Worm (Caenorhabditis elegans) whole organism, young adult: ENCODE results near the gene ifd-1.
A peak's percentile ranks its signal among the peaks of the same experiment; 100 is the strongest.

Experiments
- C06A6.2 ChIP-seq: fragments of 200-800 bp; sonication (Bioruptor generic); conservative IDR thresholded peaks from 2 replicates; pipeline ENCODE4 v1.3.6; 2022; ENCODE audit warnings: missing genetic modification characterization, missing compliant biosample characterization
- D2030.7 ChIP-seq: fragments of 200-800 bp; sonication (Bioruptor generic); IDR thresholded peaks from 2 replicates; pipeline ENCODE4 v1.3.6; 2022; ENCODE audit warnings: missing genetic modification reagents, missing genetic modification characterization, missing compliant biosample characterization
- F23B12.7 ChIP-seq: sonication (generic microtip); optimal IDR thresholded peaks from 2 replicates; lab custom pipeline; 2017; ENCODE audit warnings: missing genetic modification characterization, mild to moderate bottlenecking, missing compliant biosample characterization, antibody characterized with exemption, moderate library complexity; ENCODE audit not compliant: insufficient read depth
- F37B4.10 ChIP-seq: fragments of 200-800 bp; sonication (Bioruptor generic); IDR thresholded peaks from 2 replicates; pipeline ENCODE4 v1.3.6; 2022; ENCODE audit warnings: missing genetic modification characterization, missing compliant biosample characterization
- F57A8.1 ChIP-seq: fragments of 200-800 bp; sonication (Bioruptor generic); optimal IDR thresholded peaks from 2 replicates; lab custom pipeline; 2018; ENCODE audit warnings: mild to moderate bottlenecking, missing genetic modification characterization, moderate library complexity, missing compliant biosample characterization
- T26A5.8 ChIP-seq: sonication (generic microtip); optimal IDR thresholded peaks from 2 replicates; lab custom pipeline; 2016; ENCODE audit warnings: missing genetic modification characterization, missing compliant biosample characterization
- Y53F4B.3 ChIP-seq: fragments of 200-800 bp; sonication (Bioruptor generic); IDR thresholded peaks from 2 replicates; pipeline ENCODE4 v1.3.6; 2022; ENCODE audit warnings: missing genetic modification reagents, missing genetic modification characterization, missing compliant biosample characterization
- Y53G8AR.9 ChIP-seq: fragments of 200-800 bp; sonication (Bioruptor generic); conservative IDR thresholded peaks from 2 replicates; pipeline ENCODE4 v1.3.6; 2022; ENCODE audit warnings: missing genetic modification reagents, missing genetic modification characterization, missing compliant biosample characterization
- Y79H2A.3 ChIP-seq: fragments of 200-800 bp; sonication (Bioruptor generic); conservative IDR thresholded peaks from 2 replicates; pipeline ENCODE4 v1.3.6; 2022; ENCODE audit warnings: missing genetic modification reagents, missing genetic modification characterization, missing compliant biosample characterization
- ZK185.1 ChIP-seq: sonication (generic microtip); optimal IDR thresholded peaks from 2 replicates; lab custom pipeline; 2016; ENCODE audit warnings: mild to moderate bottlenecking, missing genetic modification characterization, missing compliant biosample characterization; ENCODE audit not compliant: poor library complexity, severe bottlenecking
- akir-1 ChIP-seq: fragments of 200-800 bp; sonication (Bioruptor generic); optimal IDR thresholded peaks from 2 replicates; lab custom pipeline; 2018; ENCODE audit warnings: mild to moderate bottlenecking, missing genetic modification characterization, moderate library complexity, missing compliant biosample characterization
- atf-7 ChIP-seq: sonication (generic microtip); optimal IDR thresholded peaks from 2 replicates; lab custom pipeline; 2017; ENCODE audit warnings: mild to moderate bottlenecking, missing genetic modification characterization, missing compliant biosample characterization
- attf-5 ChIP-seq: fragments of 200-800 bp; sonication (Bioruptor generic); optimal IDR thresholded peaks from 2 replicates; lab custom pipeline; 2018; ENCODE audit warnings: mild to moderate bottlenecking, missing genetic modification characterization, missing compliant biosample characterization
- attf-6 ChIP-seq: fragments of 200-800 bp; sonication (Bioruptor generic); IDR thresholded peaks from 2 replicates; pipeline ENCODE4 v1.3.6; 2022; ENCODE audit warnings: missing genetic modification reagents, missing genetic modification characterization, missing compliant biosample characterization
- bed-1 ChIP-seq: fragments of 200-800 bp; sonication (Bioruptor generic); IDR thresholded peaks from 2 replicates; pipeline ENCODE4 v1.3.6; 2022; ENCODE audit warnings: missing genetic modification reagents, missing genetic modification characterization, missing compliant biosample characterization
- cebp-1 ChIP-seq, 2 experiments: fragments of 200-800 bp in 1 of 2; sonication (Bioruptor generic) in 1 of 2; sonication (generic microtip) in 1 of 2; IDR thresholded peaks in 1 of 2; optimal IDR thresholded peaks in 1 of 2; 2 replicates each; pipeline versions ENCODE4 v1.3.6 to Lab custom; 2017 to 2022; ENCODE audit warnings: missing compliant biosample characterization in 2 of 2, missing genetic modification characterization in 2 of 2, mild to moderate bottlenecking in 1 of 2, missing genetic modification reagents in 1 of 2, moderate library complexity in 1 of 2
- cebp-2 ChIP-seq: fragments of 200-800 bp; sonication (Bioruptor generic); IDR thresholded peaks from 2 replicates; pipeline ENCODE4 v1.3.6; 2022; ENCODE audit warnings: missing genetic modification characterization, missing compliant biosample characterization
- ceh-100 ChIP-seq: fragments of 200-800 bp; sonication (Bioruptor generic); IDR thresholded peaks from 2 replicates; pipeline ENCODE4 v1.3.6; 2022; ENCODE audit warnings: missing genetic modification reagents, missing genetic modification characterization, missing compliant biosample characterization
- ceh-58 ChIP-seq: fragments of 200-800 bp; sonication (Bioruptor generic); IDR thresholded peaks from 2 replicates; pipeline ENCODE4 v1.3.6; 2022; ENCODE audit warnings: missing genetic modification characterization, missing compliant biosample characterization
- ceh-91 ChIP-seq: fragments of 200-800 bp; sonication (Bioruptor generic); IDR thresholded peaks from 2 replicates; pipeline ENCODE4 v1.3.6; 2022; ENCODE audit warnings: missing genetic modification reagents, missing genetic modification characterization, missing compliant biosample characterization
- die-1 ChIP-seq: sonication (generic microtip); optimal IDR thresholded peaks from 2 replicates; lab custom pipeline; 2016; ENCODE audit warnings: missing genotype, mild to moderate bottlenecking, missing genetic modification characterization, missing compliant biosample characterization
- dpl-1 ChIP-seq: fragments of 150-350 bp; optimal IDR thresholded peaks from 2 replicates; lab custom pipeline; 2014; ENCODE audit warnings: missing biosample characterization, missing genetic modification reagents, missing genetic modification characterization
- egl-18 ChIP-seq: fragments of 200-800 bp; sonication (Bioruptor generic); IDR thresholded peaks from 2 replicates; pipeline ENCODE4 v1.3.6; 2022; ENCODE audit warnings: missing genetic modification reagents, missing genetic modification characterization, missing compliant biosample characterization
- egl-44 ChIP-seq: fragments of 200-800 bp; sonication (Bioruptor generic); IDR thresholded peaks from 2 replicates; pipeline ENCODE4 v1.3.6; 2022; ENCODE audit warnings: missing genetic modification reagents, missing genetic modification characterization, missing compliant biosample characterization
- gei-17 ChIP-seq: fragments of 200-800 bp; sonication (Bioruptor generic); optimal IDR thresholded peaks from 2 replicates; lab custom pipeline; 2018; ENCODE audit warnings: mild to moderate bottlenecking, missing genetic modification characterization, missing compliant biosample characterization
- him-1 ChIP-seq: sonication (generic microtip); optimal IDR thresholded peaks from 2 replicates; lab custom pipeline; 2016; ENCODE audit warnings: missing genotype, missing genetic modification reagents, missing genetic modification characterization, missing compliant biosample characterization
- hlh-26 ChIP-seq: fragments of 200-800 bp; sonication (Bioruptor generic); conservative IDR thresholded peaks from 2 replicates; pipeline ENCODE4 v1.3.6; 2022; ENCODE audit warnings: missing genetic modification reagents, missing genetic modification characterization, missing compliant biosample characterization
- hmg-1.2 ChIP-seq: fragments of 200-800 bp; sonication (Bioruptor generic); IDR thresholded peaks from 2 replicates; pipeline ENCODE4 v1.3.6; 2022; ENCODE audit warnings: missing genetic modification reagents, missing genetic modification characterization, missing compliant biosample characterization
- hmg-20 ChIP-seq: fragments of 200-800 bp; sonication (Bioruptor generic); IDR thresholded peaks from 2 replicates; pipeline ENCODE4 v1.3.6; 2022; ENCODE audit warnings: missing genetic modification reagents, missing genetic modification characterization, missing compliant biosample characterization
- lag-1 ChIP-seq: fragments of 200-800 bp; sonication (Bioruptor generic); IDR thresholded peaks from 2 replicates; pipeline ENCODE4 v1.3.6; 2022; ENCODE audit warnings: missing genetic modification reagents, missing genetic modification characterization, missing compliant biosample characterization
- lin-35 ChIP-seq, 3 experiments: fragments of 150-350 bp in 2 of 3; sonication (generic microtip) in 1 of 3; optimal IDR thresholded peaks; 2 replicates each; lab custom pipeline; 2014 to 2018; ENCODE audit warnings: missing biosample characterization in 3 of 3, missing genetic modification characterization in 3 of 3, missing genetic modification reagents in 3 of 3
- lin-40 ChIP-seq: sonication (generic microtip); optimal IDR thresholded peaks from 2 replicates; lab custom pipeline; 2016; ENCODE audit warnings: missing genetic modification characterization, mild to moderate bottlenecking, missing compliant biosample characterization, missing genotype, missing genetic modification reagents
- lsl-1 ChIP-seq: fragments of 200-800 bp; sonication (Bioruptor generic); optimal IDR thresholded peaks from 2 replicates; lab custom pipeline; 2018; ENCODE audit warnings: mild to moderate bottlenecking, missing genetic modification characterization, moderate library complexity, missing compliant biosample characterization
- mes-4 ChIP-seq: sonication (generic microtip); optimal IDR thresholded peaks from 2 replicates; lab custom pipeline; 2016; ENCODE audit warnings: missing genotype, missing genetic modification characterization, missing compliant biosample characterization
- nhr-120 ChIP-seq: fragments of 200-800 bp; sonication (Bioruptor generic); IDR thresholded peaks from 2 replicates; pipeline ENCODE4 v1.3.6; 2022; ENCODE audit warnings: missing genetic modification characterization, missing compliant biosample characterization
- nhr-179 ChIP-seq: sonication (generic microtip); optimal IDR thresholded peaks from 2 replicates; lab custom pipeline; 2016; ENCODE audit warnings: mild to moderate bottlenecking, missing genetic modification characterization, missing compliant biosample characterization
- pbrm-1 ChIP-seq: fragments of 200-800 bp; sonication (Bioruptor generic); IDR thresholded peaks from 2 replicates; pipeline ENCODE4 v1.3.6; 2022; ENCODE audit warnings: missing genetic modification reagents, missing genetic modification characterization, missing compliant biosample characterization
- rcor-1 ChIP-seq: fragments of 200-800 bp; sonication (Bioruptor generic); IDR thresholded peaks from 2 replicates; pipeline ENCODE4 v1.3.6; 2022; ENCODE audit warnings: missing genetic modification reagents, missing genetic modification characterization, missing compliant biosample characterization
- rpc-1 ChIP-seq, 2 experiments: fragments of 150-350 bp in 1 of 2; sonication (generic microtip) in 1 of 2; optimal IDR thresholded peaks; 2 replicates each; lab custom pipeline; 2014 to 2018; ENCODE audit warnings: missing biosample characterization in 1 of 2, missing genetic modification characterization in 1 of 2, missing genetic modification reagents in 1 of 2, missing genotype in 1 of 2
- sdz-38 ChIP-seq: sonication (generic microtip); optimal IDR thresholded peaks from 2 replicates; lab custom pipeline; 2016; ENCODE audit warnings: missing genotype, missing genetic modification characterization, missing compliant biosample characterization
- snpc-1.1 ChIP-seq: sonication (generic microtip); optimal IDR thresholded peaks from 2 replicates; lab custom pipeline; 2017; ENCODE audit warnings: missing genetic modification characterization, mild to moderate bottlenecking, missing compliant biosample characterization, antibody characterized with exemption, moderate library complexity, missing genotype, missing genetic modification reagents; ENCODE audit not compliant: insufficient read depth
- sptf-2 ChIP-seq: fragments of 200-800 bp; sonication (Bioruptor generic); optimal IDR thresholded peaks from 2 replicates; lab custom pipeline; 2018; ENCODE audit warnings: mild to moderate bottlenecking, missing genetic modification characterization, missing compliant biosample characterization
- tlf-1 ChIP-seq: fragments of 200-800 bp; sonication (Bioruptor generic); optimal IDR thresholded peaks from 2 replicates; lab custom pipeline; 2018; ENCODE audit warnings: mild to moderate bottlenecking, missing genetic modification characterization, missing compliant biosample characterization
- unc-130 ChIP-seq: sonication (generic microtip); optimal IDR thresholded peaks from 2 replicates; lab custom pipeline; 2016; ENCODE audit warnings: missing genetic modification reagents, missing genetic modification characterization, missing compliant biosample characterization
- unc-62 ChIP-seq: fragments of 150-350 bp; optimal IDR thresholded peaks from 2 replicates; lab custom pipeline; 2014; ENCODE audit warnings: missing biosample characterization, missing genetic modification reagents, missing genetic modification characterization
- zim-3 ChIP-seq: sonication (generic microtip); optimal IDR thresholded peaks from 2 replicates; lab custom pipeline; 2017; ENCODE audit warnings: mild to moderate bottlenecking, missing genetic modification characterization, moderate library complexity, missing compliant biosample characterization
- ztf-18 ChIP-seq: sonication (generic microtip); optimal IDR thresholded peaks from 2 replicates; lab custom pipeline; 2016; ENCODE audit warnings: missing genotype, mild to moderate bottlenecking, missing genetic modification characterization, missing compliant biosample characterization
- ztf-6 ChIP-seq: fragments of 200-800 bp; sonication (Bioruptor generic); IDR thresholded peaks from 2 replicates; pipeline ENCODE4 v1.3.6; 2022; ENCODE audit warnings: missing genetic modification reagents, missing genetic modification characterization, missing compliant biosample characterization

ifd-1 gene

DNA sequence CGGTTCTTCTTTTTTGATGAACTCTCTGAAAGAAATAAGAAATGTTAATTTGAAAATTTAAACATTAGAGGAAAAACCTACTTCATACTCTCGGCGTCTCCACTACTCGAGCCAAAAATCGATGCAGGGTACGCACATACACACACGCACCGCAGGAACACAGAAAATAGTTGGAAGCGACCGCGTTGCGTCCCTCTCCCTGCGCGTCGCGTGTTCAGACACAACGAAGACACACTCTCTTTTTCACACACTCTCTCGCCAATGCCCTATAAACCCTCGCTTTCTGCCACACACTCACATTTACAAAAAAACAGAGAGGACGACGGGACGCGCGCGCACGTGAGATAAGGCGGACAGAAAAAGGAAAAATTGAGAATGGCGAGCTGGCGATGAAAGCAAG is 13.3 kb downstream of the ifd-1 start, which contains the start of gene R04E5.9:
Gene R04E5.9 (minus strand): TSS at position 235 of the 400 bp plus-strand sequence.
- TF ChIP-seq tlf-1 (GFP tag; lab: Kevin White, UChicago), result peak; percentile 34
- no peak for TF ChIP-seq mes-4 (tag; lab: Kevin White, UChicago)
- no peak for TF ChIP-seq egl-18 (GFP tag; lab: Robert Waterston, UW)
- TF ChIP-seq atf-7 (tag; lab: Kevin White, UChicago), result peak; percentile 64
- no peak for TF ChIP-seq dpl-1 (GFP tag; lab: Kevin White, UChicago)
- peak; percentile 62 for TF ChIP-seq ztf-18
- TF ChIP-seq snpc-1.1 (tag; lab: Kevin White, UChicago), result no peak
- no peak for TF ChIP-seq nhr-120
- peak; percentile 17; the same call in 1 of the 2 replicates for TF ChIP-seq cebp-1 (GFP tag; IDR thresholded peaks at IDR 0.05; lab: Robert Waterston, UW)
- TF ChIP-seq cebp-1 (tag; optimal IDR thresholded peaks at IDR 0.05; lab: Kevin White, UChicago), result peak; percentile 87
- TF ChIP-seq C06A6.2, result 0 out of 2 replicates have a peak, but pooled peaks have one; percentile 42
- TF ChIP-seq egl-44, result peak; percentile 61; the same call in 1 of the 2 replicates
- TF ChIP-seq sptf-2 (GFP tag; lab: Kevin White, UChicago), result peak; percentile 1
- TF ChIP-seq ztf-6 (GFP tag; lab: Robert Waterston, UW), result no peak
- no peak for TF ChIP-seq unc-130
- no peak for TF ChIP-seq Y53G8AR.9 (GFP tag; lab: Robert Waterston, UW)
- no peak for TF ChIP-seq sdz-38 (tag; lab: Kevin White, UChicago)
- TF ChIP-seq attf-5 (GFP tag; lab: Kevin White, UChicago), result peak; percentile 93
- TF ChIP-seq F57A8.1 (GFP tag; lab: Kevin White, UChicago), result no peak
- TF ChIP-seq T26A5.8 (tag; lab: Kevin White, UChicago), result no peak
- no peak for TF ChIP-seq unc-62 (GFP tag; lab: Kevin White, UChicago)
- TF ChIP-seq bed-1 (GFP tag; lab: Robert Waterston, UW), result no peak
- TF ChIP-seq hmg-1.2 (GFP tag; lab: Robert Waterston, UW), result peak; percentile 84
- peak; percentile 50; the same call in 1 of the 2 replicates for TF ChIP-seq hmg-20 (GFP tag; lab: Robert Waterston, UW)
- no peak for TF ChIP-seq D2030.7 (GFP tag; lab: Robert Waterston, UW)
- no peak for TF ChIP-seq F37B4.10 (GFP tag; lab: Robert Waterston, UW)
- no peak; the same call in 1 of the 2 replicates for TF ChIP-seq rcor-1 (GFP tag; lab: Robert Waterston, UW)
- TF ChIP-seq ceh-100 (GFP tag; lab: Robert Waterston, UW), result no peak
- TF ChIP-seq rpc-1 (optimal IDR thresholded peaks at IDR 0.05; lab: Kevin White, UChicago), result no peak
- TF ChIP-seq rpc-1 (tag; optimal IDR thresholded peaks at IDR 0.05; lab: Kevin White, UChicago), result no peak
- TF ChIP-seq lin-35 (GFP tag; optimal IDR thresholded peaks at IDR 0.05; lab: Kevin White, UChicago), result peak in 1 of 3 experiments; percentile 63
- no peak for TF ChIP-seq him-1 (tag; lab: Kevin White, UChicago)
- no peak for TF ChIP-seq Y79H2A.3 (GFP tag; lab: Robert Waterston, UW)
- no peak for TF ChIP-seq zim-3 (tag; lab: Kevin White, UChicago)
- no peak for TF ChIP-seq akir-1 (GFP tag; lab: Kevin White, UChicago)
- TF ChIP-seq ceh-91 (GFP tag; lab: Robert Waterston, UW), result no peak
- peak; percentile 66; the same call in 1 of the 2 replicates for TF ChIP-seq pbrm-1 (GFP tag; lab: Robert Waterston, UW)
- 0 out of 2 replicates have a peak, but pooled peaks have one; percentile 48 for TF ChIP-seq hlh-26 (GFP tag; lab: Robert Waterston, UW)
- TF ChIP-seq Y53F4B.3 (GFP tag; lab: Robert Waterston, UW), result no peak
- TF ChIP-seq cebp-2 (GFP tag; lab: Robert Waterston, UW), result no peak
- peak; percentile 11 for TF ChIP-seq die-1 (tag; lab: Kevin White, UChicago)
- TF ChIP-seq lsl-1 (GFP tag; lab: Kevin White, UChicago), result no peak
- TF ChIP-seq lag-1 (GFP tag; lab: Robert Waterston, UW), result no peak
- peak; percentile 51 for TF ChIP-seq gei-17 (GFP tag; lab: Kevin White, UChicago)
- TF ChIP-seq ZK185.1, result no peak
- no peak for TF ChIP-seq F23B12.7 (tag; lab: Kevin White, UChicago)
- no peak for TF ChIP-seq ceh-58
- TF ChIP-seq nhr-179 (tag; lab: Kevin White, UChicago), result peak; percentile 17
- no peak for TF ChIP-seq attf-6
- TF ChIP-seq lin-40 (tag; lab: Kevin White, UChicago), result peak; percentile 91
